Fruit fly (Drosophila melanogaster) whole organism: Measurements from ENCODE around the gene raskol.

Experiments
- CG8478 ChIP-seq: fragments of >200 bp; optimal IDR thresholded peaks from 2 replicates; lab custom pipeline; 2018; ENCODE audit warnings: inconsistent platforms
- Dll ChIP-seq: fragments of >200 bp; optimal IDR thresholded peaks from 2 replicates; lab custom pipeline; 2017
- pan ChIP-seq: fragments of >200 bp; optimal IDR thresholded peaks from 2 replicates; lab custom pipeline; 2017
- psq ChIP-seq: fragments of >200 bp; optimal IDR thresholded peaks from 2 replicates; lab custom pipeline; 2017

DNA sequence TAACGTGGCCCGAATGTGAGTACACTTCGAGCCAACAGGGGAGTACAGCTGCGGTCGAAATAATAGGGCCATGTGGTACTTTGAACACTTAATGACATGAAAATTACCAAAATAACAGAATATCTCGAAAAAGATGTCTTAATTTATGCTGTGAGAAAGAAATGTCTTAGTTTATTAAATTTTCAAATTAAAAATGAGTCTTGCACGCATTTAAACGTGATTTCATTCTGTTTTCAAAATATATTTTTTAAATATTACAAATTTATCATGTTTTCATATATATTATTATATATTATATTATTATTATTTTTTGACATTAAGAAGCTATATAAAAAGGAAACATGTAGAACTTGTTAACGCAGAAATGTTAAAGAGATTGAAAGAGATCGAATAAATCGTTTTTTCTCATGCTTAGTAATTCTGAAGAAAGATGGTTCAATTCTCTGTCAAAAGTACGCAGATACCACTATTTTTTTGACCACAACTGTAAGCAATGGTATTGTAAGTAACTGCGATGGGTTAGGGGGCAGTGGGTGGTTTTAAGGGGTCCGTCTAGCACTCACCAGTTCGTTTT lies 15.0 kb upstream of the raskol start:
- TF ChIP-seq CG8478 (lab: Kevin White, UChicago) (no peak), pan (lab: Kevin White, UChicago) (no peak), Dll (no peak), psq (lab: Kevin White, UChicago) (no peak)
